Fruit fly (Drosophila melanogaster): ENCODE results near the gene CG42854.
A peak's percentile ranks its signal among the peaks of the same experiment; 100 is the strongest.

Gene CG42854

DNA sequence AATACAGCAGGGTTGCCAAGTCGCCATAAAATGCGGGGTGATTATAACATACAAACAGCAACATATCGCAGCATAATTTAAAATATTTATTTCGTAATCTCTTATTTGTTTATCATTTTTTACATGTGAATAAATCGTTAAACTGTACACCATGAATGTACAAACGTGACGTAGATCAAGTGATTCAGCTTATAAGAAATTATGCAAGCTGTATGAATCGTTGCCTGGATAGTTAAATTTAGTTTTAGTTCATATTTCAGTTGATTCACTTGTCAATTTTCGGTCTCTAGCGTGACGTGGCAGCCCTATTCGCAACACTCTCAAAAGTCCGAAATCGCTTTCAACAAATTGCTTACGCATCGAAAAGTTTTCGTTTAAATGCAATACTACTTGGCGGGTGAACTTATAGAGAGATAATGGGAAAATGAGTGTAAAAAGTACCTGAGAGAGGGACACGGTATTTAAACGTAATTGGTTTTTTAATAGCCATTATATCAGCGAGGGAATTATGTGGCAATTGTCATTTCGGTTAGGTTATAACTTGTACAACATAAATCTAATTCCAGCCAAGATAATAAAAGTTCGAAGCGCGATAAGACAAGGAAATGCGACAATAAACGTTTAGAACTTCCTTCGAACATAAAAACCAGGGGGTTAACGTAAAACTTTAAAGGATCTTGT is 45.4 kb upstream of the CG42854 start (continued):
- TF ChIP-seq CG31627 (GFP tag; optimal IDR thresholded peaks at IDR 0.05) (peak; percentile 77), achi (GFP tag; optimal IDR thresholded peaks at IDR 0.05) (peak; percentile 56), CG6276 (GFP tag; optimal IDR thresholded peaks at IDR 0.05) (peak; percentile 9), cyc (GFP tag; optimal IDR thresholded peaks at IDR 0.05) (peak; percentile 62), Hr38 (GFP tag; optimal IDR thresholded peaks at IDR 0.05) (no peak), eg (GFP tag; IDR thresholded peaks at IDR 0.05) (no peak; the same call in 2 of the 3 replicates), CG15336 (GFP tag; IDR thresholded peaks at IDR 0.05) (peak; percentile 67), CG8632 (GFP tag; optimal IDR thresholded peaks at IDR 0.05) (peak; percentile 62), CG11902 (GFP tag; optimal IDR thresholded peaks at IDR 0.05) (peak; percentile 54), CG11762 (GFP tag; optimal IDR thresholded peaks at IDR 0.05; ENCODE audit: insufficient read depth) (peak; percentile 37), fd59A (GFP tag; optimal IDR thresholded peaks at IDR 0.05) (peak; percentile 8), CG34406 (GFP tag; optimal IDR thresholded peaks at IDR 0.05) (peak; percentile 78), OdsH (GFP tag; optimal IDR thresholded peaks at IDR 0.05) (peak; percentile 69), CG16779 (tag; optimal IDR thresholded peaks at IDR 0.05) (no peak), salr (GFP tag; optimal IDR thresholded peaks at IDR 0.05) (peak in 1 of 2 experiments; percentile 4), CG32006 (GFP tag; optimal IDR thresholded peaks at IDR 0.05) (no peak), fd85E (GFP tag; optimal IDR thresholded peaks at IDR 0.05) (no peak), Hr4 (GFP tag; optimal IDR thresholded peaks at IDR 0.05) (peak; percentile 48)

DNA sequence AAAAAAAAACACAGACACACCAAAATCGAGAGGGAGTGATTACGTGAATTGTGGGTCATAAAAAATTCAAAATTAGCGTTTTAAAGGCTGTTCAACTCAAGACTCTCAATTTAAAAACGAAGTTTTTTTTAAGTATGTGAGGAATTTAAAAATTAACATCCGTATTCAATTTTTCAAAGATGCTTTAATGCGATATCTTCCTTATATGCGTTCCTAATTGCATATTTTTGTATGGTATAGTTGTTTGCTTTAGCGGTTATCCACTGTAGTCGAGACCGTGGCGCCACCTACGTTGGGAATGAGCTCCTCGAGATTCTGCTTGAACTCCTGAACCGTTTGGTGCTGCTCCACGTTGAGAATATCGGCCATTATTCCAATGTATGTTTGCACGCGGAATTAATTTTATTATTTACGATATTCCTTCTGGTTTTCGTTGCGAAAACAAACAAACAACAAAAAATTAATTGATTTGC is 44.2 kb upstream of the CG42854 start:
- TF ChIP-seq fd85E (GFP tag; optimal IDR thresholded peaks at IDR 0.05) (no peak), svp (GFP tag) (peak; percentile 89), Ets96B (tag; optimal IDR thresholded peaks at IDR 0.05) (no peak), CG6808 (GFP tag; optimal IDR thresholded peaks at IDR 0.05) (no peak), dac (GFP tag; optimal IDR thresholded peaks at IDR 0.05) (no peak), CG8632 (GFP tag; optimal IDR thresholded peaks at IDR 0.05) (no peak), vri (GFP tag; optimal IDR thresholded peaks at IDR 0.05) (no peak), Lpt (GFP tag; optimal IDR thresholded peaks at IDR 0.05) (no peak), acj6 (GFP tag; optimal IDR thresholded peaks at IDR 0.05) (peak; percentile 37), CG6163 (GFP tag; IDR thresholded peaks at IDR 0.05) (no peak), CG34406 (GFP tag; optimal IDR thresholded peaks at IDR 0.05) (no peak), CG3032 (tag; optimal IDR thresholded peaks at IDR 0.05) (no peak), fkh (GFP tag; optimal IDR thresholded peaks at IDR 0.05) (no peak), Hr38 (GFP tag; optimal IDR thresholded peaks at IDR 0.05) (no peak), Ets21C (GFP tag; optimal IDR thresholded peaks at IDR 0.05) (no peak), Sox15 (GFP tag; optimal IDR thresholded peaks at IDR 0.05) (no peak), CG4318 (GFP tag; optimal IDR thresholded peaks at IDR 0.05) (no peak), pdm3 (GFP tag; optimal IDR thresholded peaks at IDR 0.05) (peak; percentile 30), cyc (GFP tag; optimal IDR thresholded peaks at IDR 0.05) (peak; percentile 17), CG11294 (GFP tag; IDR thresholded peaks at IDR 0.05) (no peak), Eip93F (GFP tag; optimal IDR thresholded peaks at IDR 0.05) (no peak), Eip75B (GFP tag; optimal IDR thresholded peaks at IDR 0.05) (no peak), CG3919 (GFP tag; optimal IDR thresholded peaks at IDR 0.05) (no peak), CG31627 (GFP tag; optimal IDR thresholded peaks at IDR 0.05) (peak; percentile 36), fd59A (GFP tag; optimal IDR thresholded peaks at IDR 0.05) (no peak), CG10669 (GFP tag; optimal IDR thresholded peaks at IDR 0.05) (no peak), achi (GFP tag; optimal IDR thresholded peaks at IDR 0.05) (peak; percentile 3), ss (GFP tag; optimal IDR thresholded peaks at IDR 0.05) (no peak), CG7368 (GFP tag; optimal IDR thresholded peaks at IDR 0.05) (no peak), CG11902 (GFP tag; optimal IDR thresholded peaks at IDR 0.05) (no peak), Hr39 (GFP tag; optimal IDR thresholded peaks at IDR 0.05) (peak; percentile 43), Sox14 (GFP tag; optimal IDR thresholded peaks at IDR 0.05) (no peak), OdsH (GFP tag; optimal IDR thresholded peaks at IDR 0.05) (no peak), topi (GFP tag; optimal IDR thresholded peaks at IDR 0.05) (peak; percentile 46), CG8119 (GFP tag; IDR thresholded peaks at IDR 0.05) (no peak), salr (GFP tag; optimal IDR thresholded peaks at IDR 0.05) (no peak), esn (GFP tag; optimal IDR thresholded peaks at IDR 0.05) (peak; percentile 52), lz (GFP tag; optimal IDR thresholded peaks at IDR 0.05) (no peak), Hr4 (GFP tag; optimal IDR thresholded peaks at IDR 0.05) (no peak), Met (GFP tag; optimal IDR thresholded peaks at IDR 0.05) (peak; percentile 21), CG9139 (GFP tag; optimal IDR thresholded peaks at IDR 0.05) (no peak), CG6276 (GFP tag; optimal IDR thresholded peaks at IDR 0.05) (no peak)
